Fruit fly (Drosophila melanogaster) whole organism, embryonic: ENCODE results near the gene CG9302.
A peak's percentile ranks its signal among the peaks of the same experiment; 100 is the strongest.

Source experiments
- Abd-B ChIP-seq: fragments of 200-800 bp; sonication (Bioruptor generic); optimal IDR thresholded peaks from 2 replicates; lab custom pipeline; 2018; ENCODE audit warnings: missing biosample characterization, mild to moderate bottlenecking, missing genetic modification characterization, moderate library complexity
- Antp ChIP-seq: fragments of 200-800 bp; sonication (Bioruptor generic); optimal IDR thresholded peaks from 3 replicates; lab custom pipeline; 2016; ENCODE audit warnings: missing biosample characterization, missing genetic modification characterization
- CG13287 ChIP-seq: fragments of 200-800 bp; sonication (Bioruptor generic); IDR thresholded peaks from 2 replicates; pipeline ENCODE4 v1.3.6; 2022; ENCODE audit warnings: missing biosample characterization, missing genetic modification characterization; ENCODE audit not compliant: partially characterized antibody
- CG15269 ChIP-seq: fragments of 200-800 bp; sonication (Bioruptor generic); optimal IDR thresholded peaks from 2 replicates; lab custom pipeline; 2018; ENCODE audit warnings: missing biosample characterization, mild to moderate bottlenecking, missing genetic modification characterization, moderate library complexity
- CG1529 ChIP-seq: fragments of 200-800 bp; sonication (Bioruptor generic); optimal IDR thresholded peaks from 3 replicates; lab custom pipeline; 2018; ENCODE audit warnings: missing biosample characterization, missing genetic modification characterization
- CG15696 ChIP-seq: fragments of 200-800 bp; sonication (Bioruptor generic); optimal IDR thresholded peaks from 2 replicates; lab custom pipeline; 2019; ENCODE audit warnings: missing biosample characterization, mild to moderate bottlenecking, missing genetic modification characterization, moderate library complexity
- CG16779 ChIP-seq: fragments of 200-800 bp; sonication (Bioruptor generic); IDR thresholded peaks from 2 replicates; pipeline ENCODE4 v1.3.6; 2022; ENCODE audit warnings: missing biosample characterization, missing genetic modification characterization
- CG17802 ChIP-seq: fragments of 200-800 bp; sonication (Bioruptor generic); optimal IDR thresholded peaks from 2 replicates; lab custom pipeline; 2018; ENCODE audit warnings: missing biosample characterization, mild to moderate bottlenecking, missing genetic modification characterization, moderate library complexity
- CG1792 ChIP-seq: fragments of 200-800 bp; sonication (Bioruptor generic); optimal IDR thresholded peaks from 2 replicates; lab custom pipeline; 2016; ENCODE audit warnings: missing biosample characterization, missing genetic modification characterization
- CG1832 ChIP-seq: fragments of 200-800 bp; sonication (Bioruptor generic); optimal IDR thresholded peaks from 2 replicates; lab custom pipeline; 2017; ENCODE audit warnings: missing biosample characterization, mild to moderate bottlenecking, missing genetic modification characterization, inconsistent platforms
- CG18764 ChIP-seq: fragments of 200-800 bp; sonication (Bioruptor generic); optimal IDR thresholded peaks from 3 replicates; lab custom pipeline; 2016; ENCODE audit warnings: missing biosample characterization, missing genetic modification characterization
- CG2120 ChIP-seq: fragments of 200-800 bp; sonication (Bioruptor generic); optimal IDR thresholded peaks from 3 replicates; lab custom pipeline; 2016; ENCODE audit warnings: missing biosample characterization, missing genetic modification characterization
- CG30403 ChIP-seq: fragments of 200-800 bp; sonication (Bioruptor generic); optimal IDR thresholded peaks from 3 replicates; lab custom pipeline; 2016; ENCODE audit warnings: missing biosample characterization, missing genetic modification characterization
- CG31224 ChIP-seq: fragments of 200-800 bp; sonication (Bioruptor generic); IDR thresholded peaks from 2 replicates; pipeline ENCODE4 v1.3.6; 2022; ENCODE audit warnings: missing biosample characterization, missing genetic modification characterization
- CG7556 ChIP-seq: fragments of 200-800 bp; sonication (Bioruptor generic); optimal IDR thresholded peaks from 2 replicates; lab custom pipeline; 2017; ENCODE audit warnings: missing biosample characterization, mild to moderate bottlenecking, missing genetic modification characterization
- CG7786 ChIP-seq: fragments of 200-800 bp; sonication (Bioruptor generic); optimal IDR thresholded peaks from 2 replicates; lab custom pipeline; 2016; ENCODE audit warnings: missing biosample characterization, missing genetic modification characterization
- CG7839 ChIP-seq: fragments of 200-800 bp; sonication (Bioruptor generic); optimal IDR thresholded peaks from 3 replicates; lab custom pipeline; 2018; ENCODE audit warnings: missing biosample characterization, mild to moderate bottlenecking, missing genetic modification characterization, moderate library complexity
- CG8359 ChIP-seq: fragments of 200-800 bp; sonication (Bioruptor generic); optimal IDR thresholded peaks from 2 replicates; lab custom pipeline; 2017; ENCODE audit warnings: missing biosample characterization, mild to moderate bottlenecking, missing genetic modification characterization, borderline replicate concordance
- CkIIα-i1 ChIP-seq: fragments of 200-800 bp; sonication (Bioruptor generic); IDR thresholded peaks from 2 replicates; pipeline ENCODE4 v1.3.6; 2022; ENCODE audit warnings: missing biosample characterization, missing genetic modification characterization
- Hr39 ChIP-seq: fragments of >200 bp; optimal IDR thresholded peaks from 2 replicates; lab custom pipeline; 2017
- Lpt ChIP-seq: fragments of >200 bp; optimal IDR thresholded peaks from 2 replicates; lab custom pipeline; 2018; ENCODE audit warnings: missing biosample characterization, missing genetic modification characterization
- Neu2 ChIP-seq: fragments of 200-800 bp; sonication (Bioruptor generic); optimal IDR thresholded peaks from 3 replicates; lab custom pipeline; 2016; ENCODE audit warnings: missing biosample characterization, missing genetic modification characterization, borderline replicate concordance
- Rx ChIP-seq: fragments of 200-800 bp; sonication (Bioruptor generic); IDR thresholded peaks from 2 replicates; pipeline ENCODE4 v1.3.6; 2022; ENCODE audit warnings: missing biosample characterization, missing genetic modification characterization
- Ssrp ChIP-seq: fragments of 200-800 bp; sonication (Bioruptor generic); optimal IDR thresholded peaks from 2 replicates; lab custom pipeline; 2018; ENCODE audit warnings: missing biosample characterization, mild to moderate bottlenecking, missing genetic modification characterization, moderate library complexity
- Xrp1 ChIP-seq: fragments of 200-800 bp; sonication (Bioruptor generic); IDR thresholded peaks from 2 replicates; pipeline ENCODE4 v1.3.6; 2022; ENCODE audit warnings: missing biosample characterization, missing genetic modification characterization
- ac ChIP-seq: fragments of 200-800 bp; sonication (Bioruptor generic); optimal IDR thresholded peaks from 3 replicates; lab custom pipeline; 2017; ENCODE audit warnings: missing biosample characterization, mild to moderate bottlenecking, missing genetic modification characterization
- cad ChIP-seq: fragments of >200 bp; optimal IDR thresholded peaks from 2 replicates; lab custom pipeline; 2017; ENCODE audit warnings: missing biosample characterization, missing genetic modification characterization
- chinmo ChIP-seq: fragments of 200-800 bp; sonication (Bioruptor generic); IDR thresholded peaks from 4 replicates; pipeline ENCODE4 v1.3.6; 2022; ENCODE audit warnings: missing biosample characterization, missing genetic modification characterization; ENCODE audit not compliant: partially characterized antibody
- dmrt99B ChIP-seq: fragments of 200-800 bp; sonication (Bioruptor generic); optimal IDR thresholded peaks from 2 replicates; lab custom pipeline; 2018; ENCODE audit warnings: missing biosample characterization, mild to moderate bottlenecking, missing genetic modification characterization, moderate library complexity
- exex ChIP-seq: fragments of 200-800 bp; sonication (Bioruptor generic); optimal IDR thresholded peaks from 4 replicates; lab custom pipeline; 2018; ENCODE audit warnings: missing biosample characterization, mild to moderate bottlenecking, missing genetic modification characterization, moderate library complexity
- eyg ChIP-seq: fragments of 200-800 bp; sonication (Bioruptor generic); optimal IDR thresholded peaks from 3 replicates; lab custom pipeline; 2016; ENCODE audit warnings: missing biosample characterization, missing genetic modification characterization
- fd3F ChIP-seq: fragments of 200-800 bp; sonication (Bioruptor generic); optimal IDR thresholded peaks from 2 replicates; lab custom pipeline; 2018; ENCODE audit warnings: missing biosample characterization, mild to moderate bottlenecking, missing genetic modification characterization, moderate library complexity
- hkb ChIP-seq, 2 experiments: fragments of 200-800 bp in 1 of 2; fragments of >200 bp in 1 of 2; sonication (Bioruptor generic) in 1 of 2; IDR thresholded peaks in 1 of 2; optimal IDR thresholded peaks in 1 of 2; 2 replicates each; pipeline versions ENCODE4 v1.3.6 to Lab custom; 2017 to 2022; ENCODE audit warnings: missing biosample characterization in 1 of 2, missing genetic modification characterization in 1 of 2
- inv ChIP-seq: fragments of 200-800 bp; sonication (Bioruptor generic); IDR thresholded peaks from 2 replicates; pipeline ENCODE4 v1.3.6; 2022; ENCODE audit warnings: missing biosample characterization, missing genetic modification characterization; ENCODE audit not compliant: partially characterized antibody
- klu ChIP-seq: fragments of 200-800 bp; sonication (Bioruptor generic); IDR thresholded peaks from 2 replicates; pipeline ENCODE4 v1.3.6; 2022; ENCODE audit warnings: missing biosample characterization, missing genetic modification characterization
- lilli ChIP-seq: fragments of 200-800 bp; sonication (Bioruptor generic); optimal IDR thresholded peaks from 3 replicates; lab custom pipeline; 2016; ENCODE audit warnings: missing biosample characterization, missing genetic modification characterization
- mam ChIP-seq: fragments of 200-800 bp; sonication (Bioruptor generic); optimal IDR thresholded peaks from 3 replicates; lab custom pipeline; 2016; ENCODE audit warnings: missing biosample characterization, missing genetic modification characterization
- nmo ChIP-seq: fragments of 200-800 bp; sonication (Bioruptor generic); optimal IDR thresholded peaks from 2 replicates; lab custom pipeline; 2018; ENCODE audit warnings: missing biosample characterization, mild to moderate bottlenecking, missing genetic modification characterization, moderate library complexity
- p53 ChIP-seq: fragments of 200-800 bp; sonication (Bioruptor generic); optimal IDR thresholded peaks from 2 replicates; lab custom pipeline; 2016; ENCODE audit warnings: missing biosample characterization, missing genetic modification characterization
- pho ChIP-seq: fragments of 200-800 bp; sonication (Bioruptor generic); optimal IDR thresholded peaks from 2 replicates; lab custom pipeline; 2016; ENCODE audit warnings: missing biosample characterization, missing genetic modification characterization
- pzg ChIP-seq: fragments of 200-800 bp; sonication (Bioruptor generic); optimal IDR thresholded peaks from 3 replicates; lab custom pipeline; 2018; ENCODE audit warnings: missing biosample characterization, mild to moderate bottlenecking, missing genetic modification characterization, moderate library complexity
- shn ChIP-seq: fragments of 200-800 bp; sonication (Bioruptor generic); optimal IDR thresholded peaks from 3 replicates; lab custom pipeline; 2016; ENCODE audit warnings: missing biosample characterization, missing genetic modification characterization
- tio ChIP-seq: fragments of 200-800 bp; sonication (Bioruptor generic); optimal IDR thresholded peaks from 2 replicates; lab custom pipeline; 2017; ENCODE audit warnings: missing biosample characterization, missing genetic modification characterization, inconsistent platforms
- tx ChIP-seq: fragments of 200-800 bp; sonication (Bioruptor generic); optimal IDR thresholded peaks from 2 replicates; lab custom pipeline; 2016; ENCODE audit warnings: missing biosample characterization, missing genetic modification characterization
- vnd ChIP-seq: fragments of 200-800 bp; sonication (Bioruptor generic); IDR thresholded peaks from 3 replicates; pipeline ENCODE4 v1.3.6; 2022; ENCODE audit warnings: missing biosample characterization, missing genetic modification characterization; ENCODE audit not compliant: partially characterized antibody
- wek ChIP-seq: fragments of 200-800 bp; sonication (Bioruptor generic); optimal IDR thresholded peaks from 3 replicates; lab custom pipeline; 2018; ENCODE audit warnings: missing biosample characterization, mild to moderate bottlenecking, missing genetic modification characterization, moderate library complexity
- z ChIP-seq: fragments of 200-800 bp; sonication (Bioruptor generic); IDR thresholded peaks from 3 replicates; pipeline ENCODE4 v1.3.6; 2022; ENCODE audit warnings: missing biosample characterization, missing genetic modification characterization
- zen2 ChIP-seq: fragments of 200-800 bp; sonication (Bioruptor generic); IDR thresholded peaks from 3 replicates; pipeline ENCODE4 v1.3.6; 2022; ENCODE audit warnings: missing biosample characterization, missing genetic modification characterization; ENCODE audit not compliant: partially characterized antibody
- zf30C ChIP-seq: fragments of 200-800 bp; sonication (Bioruptor generic); optimal IDR thresholded peaks from 3 replicates; lab custom pipeline; 2018; ENCODE audit warnings: missing biosample characterization, mild to moderate bottlenecking, missing genetic modification characterization
- zfh2 ChIP-seq: fragments of 200-800 bp; sonication (Bioruptor generic); optimal IDR thresholded peaks from 2 replicates; lab custom pipeline; 2016; ENCODE audit warnings: missing biosample characterization, missing genetic modification characterization

CG9302 gene

dm6 chr2L:13378488-13378964 is at the start of gene CG9302, which contains the start of gene beta'COP (continued):
- peak; percentile 9 for TF ChIP-seq shn (GFP tag; lab: Kevin White, UChicago)
- peak; percentile 91 for TF ChIP-seq nmo
- no peak; the same call in 2 of the 3 replicates for TF ChIP-seq zen2
- peak; percentile 58 for TF ChIP-seq Ssrp (tag; lab: Kevin White, UChicago)
- TF ChIP-seq CG15696 (tag; lab: Kevin White, UChicago) = peak; percentile 79
- TF ChIP-seq zf30C (GFP tag; lab: Kevin White, UChicago) = no peak
- TF ChIP-seq wek (GFP tag; lab: Kevin White, UChicago) = no peak
- TF ChIP-seq CG30403 (GFP tag; lab: Kevin White, UChicago) = peak; percentile 83
- TF ChIP-seq CG1792 (GFP tag; lab: Kevin White, UChicago) = no peak
- peak; percentile 5 for TF ChIP-seq tx (GFP tag; lab: Kevin White, UChicago)
- TF ChIP-seq CG7556 (GFP tag; lab: Kevin White, UChicago) = peak; percentile 70
- peak; percentile 68 for TF ChIP-seq inv (GFP tag; lab: Robert Waterston, UW)
- TF ChIP-seq eyg = no peak
- peak; percentile 73; the same call in 1 of the 2 replicates for TF ChIP-seq klu (GFP tag; lab: Robert Waterston, UW)
- no peak for TF ChIP-seq CkIIα-i1 (GFP tag; lab: Robert Waterston, UW)
- TF ChIP-seq CG15269 (tag; lab: Kevin White, UChicago) = no peak
- peak; percentile 48 for TF ChIP-seq CG7786 (GFP tag; lab: Kevin White, UChicago)
- TF ChIP-seq dmrt99B (tag; lab: Kevin White, UChicago) = no peak
- TF ChIP-seq Antp (GFP tag; lab: Kevin White, UChicago) = peak; percentile 34
- TF ChIP-seq CG1832 (GFP tag; lab: Kevin White, UChicago) = no peak
- TF ChIP-seq Xrp1 (GFP tag; lab: Robert Waterston, UW) = peak; percentile 52
- TF ChIP-seq hkb (optimal IDR thresholded peaks at IDR 0.05; lab: Kevin White, UChicago) = no peak
- TF ChIP-seq hkb (GFP tag; IDR thresholded peaks at IDR 0.05; lab: Robert Waterston, UW) = no peak
- peak; percentile 1 for TF ChIP-seq p53 (GFP tag; lab: Kevin White, UChicago)
- peak; percentile 35 for TF ChIP-seq pzg (GFP tag; lab: Kevin White, UChicago)
- TF ChIP-seq tio (GFP tag; lab: Kevin White, UChicago) = no peak
- TF ChIP-seq CG31224 (GFP tag; lab: Robert Waterston, UW) = peak; percentile 42; the same call in 1 of the 2 replicates
- TF ChIP-seq lilli = peak; percentile 77
- peak; percentile 56 for TF ChIP-seq fd3F
- no peak for TF ChIP-seq Lpt (GFP tag; lab: Kevin White, UChicago)
- no peak for TF ChIP-seq CG16779 (GFP tag; lab: Robert Waterston, UW)
- TF ChIP-seq CG8359 = no peak
- TF ChIP-seq ac = no peak
- no peak for TF ChIP-seq CG1529 (GFP tag; lab: Kevin White, UChicago)
- no peak for TF ChIP-seq z (GFP tag; lab: Robert Waterston, UW)
- peak; percentile 91 for TF ChIP-seq Abd-B (GFP tag; lab: Kevin White, UChicago)
- TF ChIP-seq Hr39 = no peak
- TF ChIP-seq chinmo = no peak
- TF ChIP-seq vnd = peak; percentile 72; the same call in 2 of the 3 replicates
- no peak for TF ChIP-seq cad (GFP tag; lab: Kevin White, UChicago)
- TF ChIP-seq CG13287 (GFP tag; lab: Robert Waterston, UW) = peak; percentile 74
- peak; percentile 64 for TF ChIP-seq zfh2 (GFP tag; lab: Kevin White, UChicago)
- peak; percentile 50 for TF ChIP-seq pho (GFP tag; lab: Kevin White, UChicago)
- peak; percentile 78 for TF ChIP-seq CG2120 (GFP tag; lab: Kevin White, UChicago)
- TF ChIP-seq Neu2 (GFP tag; lab: Kevin White, UChicago) = no peak
- peak; percentile 39 for TF ChIP-seq CG18764 (GFP tag; lab: Kevin White, UChicago)
- TF ChIP-seq mam (GFP tag; lab: Kevin White, UChicago) = peak; percentile 71
- 0 out of 2 replicates have a peak, but pooled peaks have one; percentile 22 for TF ChIP-seq Rx (GFP tag; lab: Robert Waterston, UW)
- peak; percentile 16 for TF ChIP-seq CG17802 (tag; lab: Kevin White, UChicago)
- peak; percentile 75 for TF ChIP-seq CG7839
- peak; percentile 51 for TF ChIP-seq exex (tag; lab: Kevin White, UChicago)
